Fruit fly (Drosophila melanogaster): Measurements from ENCODE around the gene CG10477.

CG10477 gene

DNA sequence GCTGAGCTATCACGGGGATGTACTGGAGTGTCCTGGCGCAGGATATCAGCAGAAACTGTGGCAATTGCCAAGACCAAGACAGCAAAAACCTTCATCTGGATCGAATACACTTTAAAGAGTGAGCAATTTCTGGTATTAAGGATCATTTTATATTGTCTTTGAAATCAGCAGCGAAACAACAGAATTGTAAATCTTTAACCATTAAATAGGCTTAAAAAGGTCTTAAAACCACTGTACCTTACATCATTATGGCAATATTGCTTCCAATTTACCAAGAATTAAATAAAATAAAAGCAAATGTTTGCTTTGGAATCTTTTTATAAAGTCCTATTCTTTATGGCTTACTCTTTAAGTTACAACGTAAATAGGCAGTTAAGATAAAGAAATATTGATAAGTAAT lies at the start of gene CG10477:
CG10477 (minus strand) TSS at position 101 of the 400 bp plus-strand sequence.
- no peak for TF ChIP-seq dac (GFP tag; optimal IDR thresholded peaks at IDR 0.05)

DNA sequence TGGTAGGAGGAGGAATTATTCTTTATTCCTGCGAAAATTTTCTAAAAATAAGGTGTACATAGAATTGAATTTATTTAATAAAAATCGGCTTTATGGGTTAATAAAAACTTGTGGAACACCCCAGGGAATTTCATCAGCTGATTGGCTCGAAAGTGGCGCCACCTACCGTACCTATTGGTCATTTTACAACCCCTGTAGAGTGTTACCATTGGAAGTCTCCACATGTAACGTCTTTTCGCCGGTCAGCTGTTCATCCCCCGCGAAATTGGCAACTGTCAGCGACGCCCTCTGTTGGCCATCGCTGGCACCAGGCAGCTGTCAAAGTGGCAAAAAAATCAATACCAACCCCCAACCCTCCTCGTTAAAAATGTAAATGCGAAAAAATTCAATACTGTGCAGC lies 48.1 kb upstream of the CG10477 start, which contains the start of gene CG13293:
CG13293 (plus strand) TSS at position 323 of the 400 bp plus-strand sequence.
- TF ChIP-seq ss (GFP tag; optimal IDR thresholded peaks at IDR 0.05) (no peak), achi (GFP tag; optimal IDR thresholded peaks at IDR 0.05) (peak; percentile 88), Ets96B (tag; optimal IDR thresholded peaks at IDR 0.05) (no peak)

dm6 chr3L:6076429-6076828 lies 42.0 kb upstream of the CG10477 start, which contains the start of gene ssp6:
ssp6 (plus strand) TSS chr3L:6076722.
- TF ChIP-seq CG31627 (GFP tag; optimal IDR thresholded peaks at IDR 0.05) (no peak), svp (GFP tag) (peak; percentile 10), Eip78C (GFP tag) (peak; percentile 19), CG16779 (tag; optimal IDR thresholded peaks at IDR 0.05) (no peak)

DNA sequence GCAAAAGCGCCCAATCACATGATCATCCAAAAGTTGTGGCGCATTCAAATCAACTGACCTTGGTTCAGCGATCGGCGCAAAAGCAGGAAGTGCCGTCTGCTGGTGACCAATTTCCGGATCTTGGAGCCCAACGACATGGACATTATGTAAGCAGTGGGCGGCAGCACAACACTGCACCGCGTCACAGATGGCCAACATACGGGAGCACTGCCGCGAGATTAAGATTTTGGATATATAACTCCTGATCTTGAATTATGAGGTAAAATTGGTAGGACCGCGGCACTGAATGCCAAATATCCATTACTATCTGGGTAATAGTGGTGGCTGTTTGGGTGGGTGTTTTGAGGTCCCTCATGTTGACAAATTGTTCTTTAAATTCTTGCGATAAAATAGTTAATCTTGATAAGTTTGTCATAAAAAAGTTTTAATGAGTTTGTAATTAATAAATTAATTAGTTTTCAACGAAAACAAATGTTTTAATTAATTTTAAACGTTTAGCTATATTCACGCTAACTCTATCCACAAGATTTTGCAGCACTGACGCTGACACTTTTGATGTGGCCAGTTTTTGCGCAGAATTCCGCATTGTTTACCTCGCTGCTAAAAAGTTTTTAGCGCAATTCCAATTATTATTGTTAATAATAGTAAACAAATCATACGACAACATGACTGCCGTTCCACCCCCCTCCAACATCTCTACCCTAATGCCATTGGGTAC lies 40.7 kb upstream of the CG10477 start, which contains the start of the genes CG13295 and CG6610:
CG13295 (minus strand) TSS at position 271 of the 718 bp plus-strand sequence.
CG6610 (plus strand) TSS at position 562 of the 718 bp plus-strand sequence.
- TF ChIP-seq CG9139 (GFP tag; optimal IDR thresholded peaks at IDR 0.05) (peak; percentile 15), Ets21C (GFP tag; optimal IDR thresholded peaks at IDR 0.05) (peak; percentile 59), fkh (GFP tag; optimal IDR thresholded peaks at IDR 0.05) (peak; percentile 84), CG34406 (GFP tag; optimal IDR thresholded peaks at IDR 0.05) (no peak), CG7368 (GFP tag; optimal IDR thresholded peaks at IDR 0.05) (no peak), CG6808 (GFP tag; optimal IDR thresholded peaks at IDR 0.05) (peak; percentile 23), svp (GFP tag) (no peak), CG10669 (GFP tag; optimal IDR thresholded peaks at IDR 0.05) (no peak), CG15336 (GFP tag; IDR thresholded peaks at IDR 0.05) (peak; percentile 35; the same call in 1 of the 2 replicates), Lpt (GFP tag; optimal IDR thresholded peaks at IDR 0.05) (no peak), CG11294 (GFP tag; IDR thresholded peaks at IDR 0.05) (no peak), salr (GFP tag; optimal IDR thresholded peaks at IDR 0.05) (peak in 1 of 2 experiments; percentile 3), CG32006 (GFP tag; optimal IDR thresholded peaks at IDR 0.05) (peak; percentile 58), Sox15 (GFP tag; optimal IDR thresholded peaks at IDR 0.05) (peak; percentile 7), Ets96B (tag; optimal IDR thresholded peaks at IDR 0.05) (peak; percentile 45), CG6854 (GFP tag; optimal IDR thresholded peaks at IDR 0.05) (no peak), fd59A (GFP tag; optimal IDR thresholded peaks at IDR 0.05) (peak; percentile 22), cyc (GFP tag; optimal IDR thresholded peaks at IDR 0.05) (peak; percentile 46), CG6792 (GFP tag; optimal IDR thresholded peaks at IDR 0.05) (peak; percentile 6), Blimp-1 (GFP tag; optimal IDR thresholded peaks at IDR 0.05) (no peak), Smox (GFP tag; optimal IDR thresholded peaks at IDR 0.05) (peak; percentile 48), eg (GFP tag; IDR thresholded peaks at IDR 0.05) (peak; percentile 45; the same call in 2 of the 3 replicates), CG11762 (GFP tag; optimal IDR thresholded peaks at IDR 0.05; ENCODE audit: insufficient read depth) (no peak), CG4318 (GFP tag; optimal IDR thresholded peaks at IDR 0.05) (no peak), dsx (GFP tag; optimal IDR thresholded peaks at IDR 0.05; ENCODE audit: poor library complexity, severe bottlenecking) (no peak), CG8632 (GFP tag; optimal IDR thresholded peaks at IDR 0.05) (no peak), dac (GFP tag; optimal IDR thresholded peaks at IDR 0.05) (no peak), Eip93F (GFP tag; optimal IDR thresholded peaks at IDR 0.05) (no peak), net (GFP tag; optimal IDR thresholded peaks at IDR 0.05) (no peak), CG6163 (GFP tag; IDR thresholded peaks at IDR 0.05) (peak; percentile 36; the same call in 1 of the 3 replicates), spab (GFP tag; optimal IDR thresholded peaks at IDR 0.05) (no peak), CG8119 (GFP tag; IDR thresholded peaks at IDR 0.05) (no peak), OdsH (GFP tag; optimal IDR thresholded peaks at IDR 0.05) (no peak), topi (GFP tag; optimal IDR thresholded peaks at IDR 0.05) (peak; percentile 42), ss (GFP tag; optimal IDR thresholded peaks at IDR 0.05) (peak in 1 of 2 experiments; percentile 44), Sox102F (GFP tag; optimal IDR thresholded peaks at IDR 0.05) (peak; percentile 9), achi (GFP tag; optimal IDR thresholded peaks at IDR 0.05) (peak; percentile 44), Hr39 (GFP tag; optimal IDR thresholded peaks at IDR 0.05) (peak; percentile 60), CG10631 (GFP tag; optimal IDR thresholded peaks at IDR 0.05) (peak; percentile 57), CG11902 (GFP tag; optimal IDR thresholded peaks at IDR 0.05) (no peak), CG31627 (GFP tag; optimal IDR thresholded peaks at IDR 0.05) (peak; percentile 69)
